Worm (Caenorhabditis elegans) whole organism, L4 larva: Measurements from ENCODE around the gene C45G9.2.

Experiments used
- ama-1 ChIP-seq: fragments of 150-350 bp; optimal IDR thresholded peaks from 2 replicates; lab custom pipeline; 2014; ENCODE audit warnings: inconsistent platforms, mixed read lengths
- ceh-44 ChIP-seq: fragments of 200-800 bp; sonication (Bioruptor generic); IDR thresholded peaks from 2 replicates; pipeline ENCODE4 v1.3.6; 2022; ENCODE audit warnings: missing genetic modification reagents, missing genetic modification characterization, missing compliant biosample characterization
- ctbp-1 ChIP-seq: fragments of 200-800 bp; sonication (Bioruptor generic); IDR thresholded peaks from 2 replicates; pipeline ENCODE4 v1.3.6; 2022; ENCODE audit warnings: missing genetic modification reagents, missing genetic modification characterization, missing compliant biosample characterization
- lin-38 ChIP-seq: fragments of 200-800 bp; sonication (Bioruptor generic); IDR thresholded peaks from 2 replicates; pipeline ENCODE4 v1.3.6; 2022; ENCODE audit warnings: missing genetic modification reagents, missing genetic modification characterization, missing compliant biosample characterization
- lsy-2 ChIP-seq, 2 experiments: fragments of 150-350 bp in 1 of 2; sonication (generic microtip) in 1 of 2; optimal IDR thresholded peaks; 2 replicates each; lab custom pipeline; 2014 to 2017; ENCODE audit warnings: missing biosample characterization in 2 of 2, missing genetic modification characterization in 2 of 2
- nhr-10 ChIP-seq: fragments of 150-350 bp; optimal IDR thresholded peaks from 2 replicates; lab custom pipeline; 2014; ENCODE audit warnings: missing biosample characterization, missing genetic modification characterization
- nhr-237 ChIP-seq: sonication (generic microtip); optimal IDR thresholded peaks from 2 replicates; lab custom pipeline; 2017; ENCODE audit warnings: missing biosample characterization, missing genetic modification characterization
- snpc-4 ChIP-seq: fragments of 150-350 bp; optimal IDR thresholded peaks from 2 replicates; lab custom pipeline; 2014; ENCODE audit warnings: missing biosample characterization, missing genetic modification characterization

DNA sequence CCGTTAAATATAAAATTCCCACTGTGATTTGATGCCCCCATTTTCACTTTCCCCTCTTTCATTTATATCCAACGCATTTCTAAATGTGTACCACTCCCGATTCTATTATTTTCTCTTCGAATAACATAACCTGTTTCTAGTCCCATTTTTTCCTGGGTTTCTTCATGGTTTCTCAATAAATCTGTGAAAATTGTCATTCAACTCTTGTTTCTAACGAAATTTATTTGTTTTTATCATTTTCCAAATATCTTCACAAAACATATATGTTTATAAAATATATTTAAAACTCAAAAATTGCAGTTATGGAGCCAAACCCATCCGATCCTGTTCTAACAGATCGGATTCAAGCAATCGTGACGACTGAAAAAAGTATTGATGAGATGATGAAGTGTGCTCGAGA, 47.9 kb upstream of the C45G9.2 start, which contains the start of gene mdt-11:
- TF ChIP-seq ama-1 (lab: Kevin White, UChicago) (no peak), ceh-44 (no peak), nhr-10 (tag; lab: Kevin White, UChicago) (no peak), snpc-4 (tag; lab: Kevin White, UChicago) (no peak), ctbp-1 (no peak), lsy-2 (tag; optimal IDR thresholded peaks at IDR 0.05; lab: Kevin White, UChicago) (no peak), nhr-237 (no peak), lin-38 (GFP tag; lab: Robert Waterston, UW) (no peak)
